Worm (Caenorhabditis elegans) whole organism, mixed stage, embryonic: ENCODE data around the gene sti-1.

Experiments
- M03D4.4 ChIP-seq: sonication (generic microtip); optimal IDR thresholded peaks from 2 replicates; lab custom pipeline; 2017; ENCODE audit warnings: mild to moderate bottlenecking, missing genetic modification characterization, missing compliant biosample characterization
- bed-3 ChIP-seq: fragments of 200-800 bp; sonication (Bioruptor generic); optimal IDR thresholded peaks from 3 replicates; lab custom pipeline; 2018; ENCODE audit warnings: mild to moderate bottlenecking, missing genetic modification characterization, moderate library complexity, missing compliant biosample characterization
- ceh-43 ChIP-seq: fragments of 200-800 bp; sonication (Bioruptor generic); optimal IDR thresholded peaks from 2 replicates; lab custom pipeline; 2018; ENCODE audit warnings: mild to moderate bottlenecking, missing genetic modification characterization, moderate library complexity, missing compliant biosample characterization
- ceh-83 ChIP-seq: fragments of 200-800 bp; sonication (Bioruptor generic); optimal IDR thresholded peaks from 2 replicates; lab custom pipeline; 2018; ENCODE audit warnings: mild to moderate bottlenecking, missing genetic modification characterization, missing compliant biosample characterization
- ces-1 ChIP-seq: fragments of 150-350 bp; optimal IDR thresholded peaks from 2 replicates; lab custom pipeline; 2014; ENCODE audit warnings: missing biosample characterization, missing genetic modification reagents, missing genetic modification characterization
- cnd-1 ChIP-seq: fragments of 200-800 bp; sonication (Bioruptor generic); optimal IDR thresholded peaks from 2 replicates; lab custom pipeline; 2018; ENCODE audit warnings: mild to moderate bottlenecking, missing genetic modification characterization, missing compliant biosample characterization
- elt-1 ChIP-seq: sonication (generic microtip); optimal IDR thresholded peaks from 2 replicates; lab custom pipeline; 2017; ENCODE audit warnings: missing genetic modification characterization, mild to moderate bottlenecking, missing compliant biosample characterization, antibody characterized with exemption, moderate library complexity, borderline replicate concordance; ENCODE audit not compliant: insufficient read depth
- elt-3 ChIP-seq: fragments of 150-350 bp; optimal IDR thresholded peaks from 2 replicates; lab custom pipeline; 2014; ENCODE audit warnings: missing biosample characterization, missing genetic modification characterization
- flh-1 ChIP-seq: fragments of 200-800 bp; sonication (Bioruptor generic); optimal IDR thresholded peaks from 2 replicates; lab custom pipeline; 2018; ENCODE audit warnings: mild to moderate bottlenecking, missing genetic modification characterization, moderate library complexity, missing compliant biosample characterization
- ham-2 ChIP-seq: fragments of 200-800 bp; sonication (Bioruptor generic); optimal IDR thresholded peaks from 2 replicates; lab custom pipeline; 2018; ENCODE audit warnings: mild to moderate bottlenecking, missing genetic modification characterization, missing compliant biosample characterization
- lin-13 ChIP-seq: fragments of 150-350 bp; optimal IDR thresholded peaks from 2 replicates; lab custom pipeline; 2014; ENCODE audit warnings: missing biosample characterization, missing genetic modification characterization
- lin-32 ChIP-seq: fragments of 200-800 bp; sonication (Bioruptor generic); optimal IDR thresholded peaks from 2 replicates; lab custom pipeline; 2018; ENCODE audit warnings: mild to moderate bottlenecking, missing genetic modification characterization, missing compliant biosample characterization
- lsy-2 ChIP-seq: fragments of 150-350 bp; optimal IDR thresholded peaks from 2 replicates; lab custom pipeline; 2014; ENCODE audit warnings: missing biosample characterization, missing genetic modification characterization
- mab-5 ChIP-seq: fragments of 150-350 bp; optimal IDR thresholded peaks from 2 replicates; lab custom pipeline; 2014; ENCODE audit warnings: missing biosample characterization, missing genetic modification characterization
- mep-1 ChIP-seq: fragments of 150-350 bp; optimal IDR thresholded peaks from 2 replicates; lab custom pipeline; 2017; ENCODE audit warnings: missing biosample characterization, missing genetic modification reagents, missing genetic modification characterization, inconsistent platforms
- mls-2 ChIP-seq: sonication (generic microtip); optimal IDR thresholded peaks from 2 replicates; lab custom pipeline; 2016; ENCODE audit warnings: mild to moderate bottlenecking, missing genetic modification characterization, moderate library complexity, missing compliant biosample characterization
- nhr-12 ChIP-seq: fragments of 150-350 bp; optimal IDR thresholded peaks from 2 replicates; lab custom pipeline; 2014; ENCODE audit warnings: missing biosample characterization, missing genetic modification characterization
- nhr-2 ChIP-seq: fragments of 150-350 bp; optimal IDR thresholded peaks from 2 replicates; lab custom pipeline; 2014; ENCODE audit warnings: missing biosample characterization, missing genetic modification characterization
- nhr-237 ChIP-seq: fragments of 150-350 bp; optimal IDR thresholded peaks from 2 replicates; lab custom pipeline; 2014; ENCODE audit warnings: missing biosample characterization, missing genetic modification characterization
- nhr-28 ChIP-seq: fragments of 150-350 bp; optimal IDR thresholded peaks from 2 replicates; lab custom pipeline; 2014; ENCODE audit warnings: missing biosample characterization, missing genetic modification characterization
- pha-4 ChIP-seq: fragments of 150-350 bp; optimal IDR thresholded peaks from 2 replicates; lab custom pipeline; 2018; ENCODE audit warnings: missing biosample characterization, missing genetic modification reagents, missing genetic modification characterization
- sem-2 ChIP-seq: fragments of 200-800 bp; sonication (Bioruptor generic); optimal IDR thresholded peaks from 2 replicates; lab custom pipeline; 2018; ENCODE audit warnings: mild to moderate bottlenecking, missing genetic modification characterization, missing compliant biosample characterization
- tbx-8 ChIP-seq: fragments of 200-800 bp; sonication (Bioruptor generic); optimal IDR thresholded peaks from 2 replicates; lab custom pipeline; 2018; ENCODE audit warnings: mild to moderate bottlenecking, missing genetic modification characterization, moderate library complexity, missing compliant biosample characterization
- unc-120 ChIP-seq: sonication (generic microtip); optimal IDR thresholded peaks from 2 replicates; lab custom pipeline; 2017; ENCODE audit warnings: missing genetic modification characterization, missing compliant biosample characterization; ENCODE audit not compliant: poor library complexity, severe bottlenecking
- unc-39 ChIP-seq: fragments of 150-350 bp; optimal IDR thresholded peaks from 2 replicates; lab custom pipeline; 2014; ENCODE audit warnings: missing biosample characterization, missing genetic modification characterization
- zip-8 ChIP-seq: fragments of 150-350 bp; optimal IDR thresholded peaks from 2 replicates; lab custom pipeline; 2014; ENCODE audit warnings: missing biosample characterization, missing genetic modification characterization
- ztf-11 ChIP-seq: fragments of 150-350 bp; optimal IDR thresholded peaks from 2 replicates; lab custom pipeline; 2014; ENCODE audit warnings: missing biosample characterization, missing genetic modification characterization

sti-1 gene

DNA sequence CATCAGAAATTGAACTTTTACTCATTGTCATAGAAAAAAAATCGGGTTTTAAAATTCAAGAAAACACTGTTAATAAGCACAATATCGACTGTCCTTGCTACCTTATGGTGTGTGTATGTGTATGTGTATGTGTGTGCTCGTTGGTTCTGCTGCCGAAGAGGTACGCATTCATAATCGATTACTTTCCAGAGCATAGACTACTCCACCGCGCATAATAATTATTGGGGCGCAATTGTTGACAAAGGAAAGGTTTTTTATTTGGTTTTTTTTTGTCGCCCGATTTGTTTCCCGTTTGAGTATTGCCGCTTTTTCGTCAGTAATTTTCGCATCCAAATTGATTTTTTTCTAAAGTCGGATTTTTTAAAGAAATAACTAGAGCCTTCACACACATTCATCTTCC is 12.1 kb upstream of the sti-1 start, which contains the start of gene C05E4.15:
Gene C05E4.15, minus strand, starts transcription at position 101 of the 400 bp plus-strand sequence.
- no peak for TF ChIP-seq ztf-11 (tag; lab: Kevin White, UChicago)
- TF ChIP-seq elt-3: no peak
- TF ChIP-seq cnd-1 (tag; lab: Kevin White, UChicago): no peak
- no peak for TF ChIP-seq nhr-28 (tag; lab: Kevin White, UChicago)
- TF ChIP-seq pha-4 (tag; lab: Kevin White, UChicago): no peak
- TF ChIP-seq zip-8 (tag; lab: Kevin White, UChicago): no peak
- no peak for TF ChIP-seq nhr-12 (tag; lab: Kevin White, UChicago)

DNA sequence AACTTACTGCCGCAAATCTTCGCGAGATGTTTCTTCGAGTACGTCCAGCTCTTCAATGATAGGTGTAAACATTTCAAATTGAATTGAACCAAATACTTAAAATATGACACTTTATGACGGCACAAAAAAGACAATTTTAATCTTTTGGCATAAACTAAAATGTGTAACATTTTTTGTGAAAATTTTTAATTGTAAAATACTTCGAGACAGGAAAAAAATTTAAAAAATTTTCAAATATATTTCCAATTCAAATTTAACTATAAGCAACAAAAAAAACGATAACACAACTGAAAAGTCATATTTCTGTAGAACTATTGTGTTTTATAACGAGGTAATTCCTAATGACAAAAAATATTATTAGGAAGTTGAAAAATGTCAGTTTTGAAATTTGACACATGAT is 11.4 kb upstream of the sti-1 start, which contains the start of gene C05E4.12:
Gene C05E4.12, minus strand, starts transcription at position 101 of the 400 bp plus-strand sequence.
- no peak for TF ChIP-seq unc-120 (tag; lab: Kevin White, UChicago)
- TF ChIP-seq mls-2 (tag; lab: Kevin White, UChicago): no peak
- TF ChIP-seq tbx-8 (GFP tag; lab: Kevin White, UChicago): no peak
- no peak for TF ChIP-seq sem-2 (GFP tag; lab: Kevin White, UChicago)
- no peak for TF ChIP-seq pha-4 (tag; lab: Kevin White, UChicago)
- no peak for TF ChIP-seq flh-1 (GFP tag; lab: Kevin White, UChicago)
- no peak for TF ChIP-seq nhr-28 (tag; lab: Kevin White, UChicago)
- no peak for TF ChIP-seq elt-1 (tag; lab: Kevin White, UChicago)
- TF ChIP-seq bed-3 (GFP tag; lab: Kevin White, UChicago): no peak
- no peak for TF ChIP-seq nhr-2 (tag; lab: Kevin White, UChicago)
- TF ChIP-seq elt-3: no peak
- no peak for TF ChIP-seq ceh-83
- TF ChIP-seq mep-1 (tag; lab: Kevin White, UChicago): no peak
- no peak for TF ChIP-seq zip-8 (tag; lab: Kevin White, UChicago)
- TF ChIP-seq M03D4.4 (tag; lab: Kevin White, UChicago): no peak
- no peak for TF ChIP-seq ceh-43 (GFP tag; lab: Kevin White, UChicago)
- no peak for TF ChIP-seq lin-13 (tag; lab: Kevin White, UChicago)
- TF ChIP-seq, all 35 proteins: peak for 0

DNA sequence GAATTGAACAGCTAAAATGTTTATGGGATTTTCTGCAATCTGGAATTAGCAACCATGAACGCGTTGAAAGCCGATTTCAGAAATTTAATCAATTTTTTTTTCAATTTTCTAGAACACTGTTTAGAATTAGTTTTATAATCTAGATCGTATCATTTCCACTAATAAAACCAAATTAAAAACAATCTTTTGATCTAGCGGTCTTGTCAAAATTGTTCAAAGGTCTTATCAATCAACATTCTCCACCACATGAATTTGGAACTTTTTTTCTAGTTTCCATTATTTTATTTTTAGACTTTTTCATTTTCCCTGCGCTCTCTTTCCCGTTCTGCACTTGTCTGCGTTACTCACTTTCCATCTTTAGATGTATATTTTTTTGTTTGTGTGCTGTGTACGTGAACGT is 11.0 kb upstream of the sti-1 start, which contains the start of gene srp-2:
Gene srp-2, plus strand, starts transcription at position 301 of the 400 bp plus-strand sequence.
- TF ChIP-seq unc-39 (tag; lab: Kevin White, UChicago): no peak
- no peak for TF ChIP-seq flh-1 (GFP tag; lab: Kevin White, UChicago)

DNA sequence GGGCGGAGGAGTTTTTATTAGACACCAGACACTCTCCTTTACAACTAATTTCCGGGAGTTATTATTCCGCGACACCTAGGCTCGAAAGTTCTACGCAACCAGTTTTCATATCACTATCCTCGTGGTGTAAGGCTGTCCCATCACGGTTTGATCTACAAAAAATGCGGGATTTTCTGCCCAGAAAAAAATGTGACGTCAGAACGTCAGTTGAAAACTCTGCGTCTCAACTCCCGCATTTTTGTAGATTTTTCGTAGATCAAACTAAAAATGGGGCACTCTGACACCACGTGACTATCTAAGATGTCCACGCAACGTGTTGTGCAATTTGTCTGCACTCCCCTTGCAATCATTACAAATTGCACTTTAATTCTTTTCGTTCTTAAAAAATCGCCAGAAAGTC is 8.6 kb upstream of the sti-1 start, which contains the start of gene str-238:
Gene str-238, plus strand, starts transcription at position 301 of the 400 bp plus-strand sequence.
- no peak for TF ChIP-seq unc-39 (tag; lab: Kevin White, UChicago)
- no peak for TF ChIP-seq nhr-2 (tag; lab: Kevin White, UChicago)
- no peak for TF ChIP-seq ceh-83
- TF ChIP-seq mab-5 (tag; lab: Kevin White, UChicago): no peak
- TF ChIP-seq nhr-28 (tag; lab: Kevin White, UChicago): no peak
- TF ChIP-seq unc-120 (tag; lab: Kevin White, UChicago): no peak
- TF ChIP-seq mep-1 (tag; lab: Kevin White, UChicago): no peak
- no peak for TF ChIP-seq cnd-1 (tag; lab: Kevin White, UChicago)
- TF ChIP-seq ztf-11 (tag; lab: Kevin White, UChicago): no peak
- TF ChIP-seq sem-2 (GFP tag; lab: Kevin White, UChicago): no peak
- no peak for TF ChIP-seq flh-1 (GFP tag; lab: Kevin White, UChicago)
- TF ChIP-seq elt-3: no peak
- TF ChIP-seq ces-1: no peak

DNA sequence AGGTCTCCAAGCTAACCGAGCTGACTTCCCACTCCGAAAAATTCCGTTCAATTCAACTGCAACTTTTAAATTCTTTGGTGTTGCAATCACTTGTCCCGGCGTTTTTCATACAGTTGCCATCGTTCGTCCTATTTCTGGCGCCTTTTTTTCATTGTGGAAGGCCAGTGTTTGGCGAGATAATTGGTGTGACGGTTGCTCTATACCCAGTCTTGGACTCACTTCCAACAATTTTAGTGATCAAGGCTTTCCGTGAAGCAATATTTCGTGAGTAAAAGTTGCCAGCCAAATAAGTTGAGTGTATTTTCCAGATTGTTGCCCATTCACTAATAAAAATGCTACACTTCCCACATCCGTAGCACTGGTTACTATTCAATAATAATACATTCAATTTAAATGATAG is 1.1 kb upstream of the sti-1 start:
- no peak for TF ChIP-seq bed-3 (GFP tag; lab: Kevin White, UChicago)

DNA sequence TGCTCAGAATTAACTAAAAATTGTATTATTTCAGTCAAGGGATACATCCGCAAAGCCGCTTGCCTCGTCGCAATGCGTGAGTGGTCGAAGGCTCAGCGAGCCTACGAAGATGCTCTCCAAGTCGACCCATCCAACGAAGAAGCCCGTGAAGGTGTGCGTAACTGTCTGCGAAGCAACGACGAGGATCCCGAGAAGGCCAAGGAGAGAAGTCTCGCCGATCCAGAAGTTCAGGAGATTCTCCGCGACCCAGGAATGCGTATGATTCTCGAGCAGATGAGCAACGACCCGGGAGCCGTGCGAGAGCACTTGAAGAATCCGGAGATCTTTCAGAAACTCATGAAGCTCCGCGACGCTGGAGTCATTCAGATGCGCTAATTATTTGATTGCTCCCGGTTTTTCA is 1.0 kb downstream of the sti-1 start:
- TF ChIP-seq elt-3 (no peak), unc-120 (tag; lab: Kevin White, UChicago) (no peak), ham-2 (GFP tag; lab: Kevin White, UChicago) (no peak), lin-32 (GFP tag; lab: Kevin White, UChicago) (no peak), nhr-2 (tag; lab: Kevin White, UChicago) (no peak), nhr-237 (tag; lab: Kevin White, UChicago) (no peak), lsy-2 (tag; lab: Kevin White, UChicago) (no peak), M03D4.4 (tag; lab: Kevin White, UChicago) (no peak)
